Fruit fly (Drosophila melanogaster) whole organism, adult: ENCODE results near the gene obst-J.

Source experiments
- CG12768 ChIP-seq: fragments of 200-800 bp; sonication (Bioruptor generic); optimal IDR thresholded peaks from 2 replicates; lab custom pipeline; 2017; ENCODE audit warnings: missing biosample characterization, missing genetic modification characterization, mild to moderate bottlenecking, moderate library complexity, missing genetic modification reagents
- CG33017 ChIP-seq: fragments of 200-800 bp; sonication (Bioruptor generic); optimal IDR thresholded peaks from 2 replicates; lab custom pipeline; 2018; ENCODE audit warnings: missing biosample characterization, mild to moderate bottlenecking, missing genetic modification characterization, moderate library complexity
- CG7045 ChIP-seq: fragments of 200-800 bp; sonication (Bioruptor generic); optimal IDR thresholded peaks from 2 replicates; lab custom pipeline; 2017; ENCODE audit warnings: missing biosample characterization, mild to moderate bottlenecking, missing genetic modification characterization
- Crg-1 ChIP-seq: fragments of 200-800 bp; sonication (Bioruptor generic); optimal IDR thresholded peaks from 2 replicates; lab custom pipeline; 2016; ENCODE audit warnings: missing biosample characterization, missing genetic modification characterization
- Hr96 ChIP-seq: fragments of 200-800 bp; sonication (Bioruptor generic); optimal IDR thresholded peaks from 2 replicates; lab custom pipeline; 2016; ENCODE audit warnings: missing biosample characterization, missing genetic modification characterization
- Mnt ChIP-seq: fragments of 200-800 bp; sonication (Bioruptor generic); optimal IDR thresholded peaks from 2 replicates; lab custom pipeline; 2016; ENCODE audit warnings: missing biosample characterization, mild to moderate bottlenecking, missing genetic modification characterization
- bab1 ChIP-seq: fragments of 200-800 bp; sonication (Bioruptor generic); optimal IDR thresholded peaks from 3 replicates; lab custom pipeline; 2019; ENCODE audit warnings: missing biosample characterization, mild to moderate bottlenecking, missing genetic modification characterization, moderate library complexity
- kay ChIP-seq: fragments of 200-800 bp; sonication (Bioruptor generic); peaks from one replicate; lab custom pipeline; 2016; ENCODE audit warnings: missing biosample characterization, missing genetic modification characterization, borderline replicate concordance
- pad ChIP-seq: fragments of 200-800 bp; sonication (Bioruptor generic); optimal IDR thresholded peaks from 3 replicates; lab custom pipeline; 2017; ENCODE audit warnings: missing biosample characterization, missing genetic modification characterization, mild to moderate bottlenecking, moderate library complexity, missing genetic modification reagents
- tj ChIP-seq: fragments of 200-800 bp; sonication (Bioruptor generic); optimal IDR thresholded peaks from 3 replicates; lab custom pipeline; 2017; ENCODE audit warnings: missing biosample characterization, mild to moderate bottlenecking, missing genetic modification characterization, moderate library complexity

- TF ChIP-seq bab1 (GFP tag; lab: Kevin White, UChicago), result no peak
- TF ChIP-seq CG12768, result no peak
- TF ChIP-seq pad (GFP tag; lab: Kevin White, UChicago), result no peak
- TF ChIP-seq CG7045 (GFP tag; lab: Kevin White, UChicago), result no peak
- TF ChIP-seq kay (GFP tag; lab: Kevin White, UChicago), result no peak
- TF ChIP-seq CG33017 (tag; lab: Kevin White, UChicago), result no peak
- TF ChIP-seq Hr96, result no peak
- no peak for TF ChIP-seq Crg-1 (GFP tag; lab: Kevin White, UChicago)
- TF ChIP-seq tj (GFP tag; lab: Kevin White, UChicago), result no peak
- no peak for TF ChIP-seq Mnt (GFP tag; lab: Kevin White, UChicago)
Observed at dm6 chr3L:20133168-20133567, 1.6 kb upstream of the obst-J start, which contains the start of gene CG7335.
